Worm (Caenorhabditis elegans) whole organism, dauer: ENCODE measurements around the gene F58H1.2.

ENCODE experiments used
- unc-62 ChIP-seq: sonication (generic microtip); optimal IDR thresholded peaks from 2 replicates; lab custom pipeline; 2017; ENCODE audit warnings: missing biosample characterization, missing genetic modification reagents, missing genetic modification characterization

The F58H1.2 gene

DNA sequence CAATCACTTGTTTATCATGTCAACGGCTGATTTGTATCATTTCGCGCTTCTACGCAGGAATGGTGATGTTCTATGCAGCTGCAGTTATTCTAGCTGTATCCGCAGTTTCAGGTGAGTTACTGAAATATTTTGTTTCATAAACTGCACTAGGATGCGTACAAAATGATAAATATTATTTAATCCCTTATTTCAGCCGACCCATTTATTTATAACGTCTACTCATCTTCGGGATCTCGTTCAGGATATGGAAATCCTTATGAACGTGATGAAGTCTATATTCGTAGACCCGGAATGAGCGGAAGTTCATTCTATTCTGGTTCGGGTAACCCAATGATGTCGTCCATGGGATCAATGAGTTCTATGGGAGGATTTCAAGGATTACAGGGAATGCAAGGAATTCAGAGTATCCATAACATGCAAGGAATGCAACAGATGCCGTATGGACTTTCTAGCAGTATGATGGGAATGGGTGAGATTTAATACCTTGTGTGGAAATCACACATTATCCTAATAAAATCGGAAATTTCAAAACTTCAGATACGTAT, at the start of gene F58H1.2:
Gene F58H1.2 (plus strand): TSS at position 51 of the 545 bp plus-strand sequence.
- TF ChIP-seq unc-62 (GFP tag; lab: Kevin White, UChicago), result no peak

DNA sequence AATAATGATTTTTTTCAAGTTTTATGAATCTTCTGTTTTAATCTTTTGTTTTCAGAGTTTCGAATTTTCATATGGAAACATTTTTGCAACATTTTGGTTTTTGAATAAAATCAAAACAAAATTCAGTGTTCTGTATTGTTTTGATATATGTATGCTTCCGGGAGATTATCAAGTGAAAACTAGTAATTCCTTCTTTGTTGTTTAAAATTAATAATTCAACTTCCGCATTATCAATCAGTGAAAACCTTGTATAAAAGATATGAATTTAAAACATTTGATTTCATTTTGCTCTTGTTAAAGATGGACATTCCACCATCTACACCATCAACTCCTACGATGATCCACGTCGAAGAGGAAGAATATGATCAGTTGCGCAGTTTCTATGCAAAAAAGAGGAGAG, 49.2 kb upstream of the F58H1.2 start, which contains the start of gene sulp-5:
Gene sulp-5 (plus strand): TSS at position 301 of the 400 bp plus-strand sequence.
- TF ChIP-seq unc-62 (GFP tag; lab: Kevin White, UChicago), result no peak

ce11 chrV:11883215-11883614, 45.7 kb upstream of the F58H1.2 start:
- no peak for TF ChIP-seq unc-62 (GFP tag; lab: Kevin White, UChicago)

ce11 chrV:11885087-11885486, 43.8 kb upstream of the F58H1.2 start:
- no peak for TF ChIP-seq unc-62 (GFP tag; lab: Kevin White, UChicago)

DNA sequence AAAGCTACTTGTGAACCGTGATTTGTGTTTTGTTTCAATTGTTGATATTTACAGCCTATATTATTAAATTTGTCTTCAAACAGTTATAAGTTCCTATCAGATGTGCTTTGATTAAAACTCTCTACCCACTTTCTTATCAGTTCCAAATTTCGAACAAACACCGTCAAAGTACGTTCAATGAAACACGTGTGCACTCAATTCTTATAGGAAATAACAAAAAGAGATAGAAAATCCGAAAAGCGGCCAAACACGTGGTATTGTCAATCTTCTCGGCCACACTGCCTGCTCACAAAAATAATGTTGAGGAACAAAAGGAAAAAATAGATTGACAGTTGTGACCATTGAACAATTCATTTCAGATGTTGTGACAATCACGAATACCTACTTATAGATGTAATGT, 43.0 kb upstream of the F58H1.2 start:
- TF ChIP-seq unc-62 (GFP tag; lab: Kevin White, UChicago), result no peak

ce11 chrV:11887988-11888499, 40.9 kb upstream of the F58H1.2 start, which contains the start of gene adh-1:
Gene adh-1 (plus strand): TSS chrV:11888248.
- no peak for TF ChIP-seq unc-62 (GFP tag; lab: Kevin White, UChicago)

DNA sequence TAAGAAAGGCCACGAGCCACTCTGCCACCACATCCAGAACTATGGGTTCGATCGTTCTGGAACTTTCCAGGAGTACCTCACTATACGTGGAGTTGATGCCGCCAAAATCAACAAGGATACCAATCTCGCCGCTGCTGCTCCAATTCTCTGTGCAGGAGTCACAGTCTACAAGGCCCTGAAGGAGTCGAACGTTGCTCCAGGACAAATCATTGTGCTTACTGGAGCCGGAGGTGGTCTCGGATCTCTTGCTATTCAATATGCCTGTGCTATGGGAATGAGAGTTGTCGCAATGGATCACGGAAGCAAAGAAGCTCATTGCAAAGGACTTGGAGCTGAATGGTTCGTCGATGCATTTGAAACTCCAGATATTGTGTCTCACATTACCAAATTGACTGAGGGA, 40.2 kb upstream of the F58H1.2 start:
- no peak for TF ChIP-seq unc-62 (GFP tag; lab: Kevin White, UChicago)

ce11 chrV:11889115-11889935, 39.6 kb upstream of the F58H1.2 start:
- no peak for TF ChIP-seq unc-62 (GFP tag; lab: Kevin White, UChicago)

- TF ChIP-seq unc-62 (GFP tag; lab: Kevin White, UChicago), result no peak
Measured at ce11 chrV:11891143-11891862, 37.6 kb upstream of the F58H1.2 start, which contains the start of the genes sodh-2 and srx-76. Gene sodh-2 (minus strand): TSS chrV:11891243. Gene srx-76 (plus strand): TSS chrV:11891812.

DNA sequence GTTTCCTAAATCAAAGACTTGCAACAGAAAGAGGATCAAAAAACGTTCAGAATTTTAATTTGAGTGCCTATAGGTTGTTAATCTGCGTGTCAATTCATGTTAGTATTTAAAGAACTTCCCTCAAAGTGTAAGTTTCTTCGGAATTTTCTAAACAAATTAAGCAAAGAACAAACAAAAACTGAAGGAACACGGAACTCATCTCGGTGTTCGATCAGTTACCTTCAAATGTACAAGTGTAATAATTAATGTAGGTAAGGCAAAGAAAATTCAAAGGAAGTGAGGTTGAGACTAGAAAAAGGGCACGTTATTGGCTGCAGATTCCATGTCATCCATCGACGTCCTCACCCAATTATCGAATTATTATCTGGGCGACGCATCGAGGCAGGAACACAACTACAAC, 34.9 kb upstream of the F58H1.2 start, which contains the start of gene K12G11.6:
Gene K12G11.6 (plus strand): TSS at position 357 of the 400 bp plus-strand sequence.
- TF ChIP-seq unc-62 (GFP tag; lab: Kevin White, UChicago), result no peak

- no peak for TF ChIP-seq unc-62 (GFP tag; lab: Kevin White, UChicago)
Measured at ce11 chrV:11896322-11896898, 32.5 kb upstream of the F58H1.2 start.

DNA sequence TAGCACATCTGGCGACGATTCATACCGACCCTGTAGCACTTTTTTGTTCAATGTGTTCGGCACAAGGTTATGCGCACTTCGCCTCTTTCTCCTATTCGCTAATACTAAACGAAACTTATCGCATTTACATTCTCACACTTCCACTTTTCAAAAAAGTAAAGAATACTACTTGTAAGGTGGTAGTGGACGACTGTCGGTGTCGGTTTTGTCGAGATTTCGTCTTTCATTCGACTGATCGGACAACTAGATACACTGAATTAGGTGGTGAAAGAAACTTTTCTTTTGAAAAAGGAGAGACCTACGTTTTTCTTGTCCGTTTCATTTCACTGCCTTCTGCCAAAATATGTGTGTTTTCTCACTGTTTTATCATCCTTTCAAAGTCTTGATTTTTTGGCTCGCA, 31.3 kb upstream of the F58H1.2 start:
- no peak for TF ChIP-seq unc-62 (GFP tag; lab: Kevin White, UChicago)

ce11 chrV:11899149-11899548, 29.7 kb upstream of the F58H1.2 start, which contains the start of gene sma-1:
Gene sma-1 (plus strand): TSS chrV:11899449.
- no peak for TF ChIP-seq unc-62 (GFP tag; lab: Kevin White, UChicago)

ce11 chrV:11900127-11900526, 28.8 kb upstream of the F58H1.2 start:
- no peak for TF ChIP-seq unc-62 (GFP tag; lab: Kevin White, UChicago)

DNA sequence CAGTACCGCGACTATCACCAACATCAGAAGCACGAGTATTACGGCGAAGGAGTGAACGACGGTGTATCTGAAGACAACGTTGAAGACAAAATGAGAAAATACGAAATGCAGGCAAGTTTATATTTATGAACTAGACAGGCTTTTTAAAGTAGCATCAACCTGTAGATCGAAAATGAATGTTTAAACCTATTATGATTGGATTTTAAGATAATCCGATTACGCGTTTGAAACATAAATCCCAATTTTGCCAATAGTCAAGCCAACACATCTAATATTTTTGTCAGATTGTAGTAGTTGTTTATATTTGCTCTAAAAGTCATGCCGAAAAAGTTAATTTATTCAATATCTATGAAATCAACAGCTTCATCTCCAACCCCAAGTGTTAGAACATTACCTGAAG, 27.6 kb upstream of the F58H1.2 start:
- no peak for TF ChIP-seq unc-62 (GFP tag; lab: Kevin White, UChicago)
